Fruit fly (Drosophila melanogaster) whole organism, embryonic: ENCODE data around the gene CG10710.
A peak's percentile ranks its signal among the peaks of the same experiment; 100 is the strongest.

Experiments
- Aef1 ChIP-seq: fragments of 200-800 bp; sonication (Bioruptor generic); IDR thresholded peaks from 3 replicates; pipeline ENCODE4 v1.3.6; 2022; ENCODE audit warnings: missing biosample characterization, missing genetic modification characterization
- BtbVII ChIP-seq: fragments of 200-800 bp; sonication (Bioruptor generic); optimal IDR thresholded peaks from 3 replicates; lab custom pipeline; 2017; ENCODE audit warnings: missing biosample characterization, mild to moderate bottlenecking, missing genetic modification characterization
- CG10543 ChIP-seq: fragments of 200-800 bp; sonication (Bioruptor generic); optimal IDR thresholded peaks from 3 replicates; lab custom pipeline; 2017; ENCODE audit warnings: missing biosample characterization, mild to moderate bottlenecking, missing genetic modification characterization, moderate library complexity
- CG11456 ChIP-seq: fragments of 200-800 bp; sonication (Bioruptor generic); IDR thresholded peaks from 3 replicates; pipeline ENCODE4 v1.3.6; 2022; ENCODE audit warnings: missing biosample characterization, missing genetic modification characterization
- CG12744 ChIP-seq: fragments of 200-800 bp; sonication (Bioruptor generic); optimal IDR thresholded peaks from 2 replicates; lab custom pipeline; 2016; ENCODE audit warnings: missing biosample characterization, missing genetic modification characterization
- CG13894 ChIP-seq: fragments of 200-800 bp; sonication (Bioruptor generic); optimal IDR thresholded peaks from 3 replicates; lab custom pipeline; 2018; ENCODE audit warnings: missing biosample characterization, mild to moderate bottlenecking, missing genetic modification characterization, moderate library complexity
- CG14441 ChIP-seq: fragments of 200-800 bp; sonication (Bioruptor generic); IDR thresholded peaks from 2 replicates; pipeline ENCODE4 v1.3.6; 2022; ENCODE audit warnings: missing biosample characterization, missing genetic modification characterization
- CG17568 ChIP-seq: fragments of 200-800 bp; sonication (Bioruptor generic); optimal IDR thresholded peaks from 2 replicates; lab custom pipeline; 2018; ENCODE audit warnings: missing biosample characterization, mild to moderate bottlenecking, missing genetic modification characterization, moderate library complexity
- CG18599 ChIP-seq: fragments of 200-800 bp; sonication (Bioruptor generic); optimal IDR thresholded peaks from 3 replicates; lab custom pipeline; 2017; ENCODE audit warnings: missing biosample characterization, missing genetic modification characterization, mild to moderate bottlenecking, moderate library complexity, missing genetic modification reagents
- CG2120 ChIP-seq: fragments of 200-800 bp; sonication (Bioruptor generic); optimal IDR thresholded peaks from 3 replicates; lab custom pipeline; 2016; ENCODE audit warnings: missing biosample characterization, missing genetic modification characterization
- CG3281 ChIP-seq: fragments of 200-800 bp; sonication (Bioruptor generic); optimal IDR thresholded peaks from 3 replicates; lab custom pipeline; 2017; ENCODE audit warnings: missing biosample characterization, mild to moderate bottlenecking, missing genetic modification characterization
- CG34376 ChIP-seq: fragments of 200-800 bp; sonication (Bioruptor generic); optimal IDR thresholded peaks from 2 replicates; lab custom pipeline; 2018; ENCODE audit warnings: missing biosample characterization, mild to moderate bottlenecking, missing genetic modification characterization
- CG4282 ChIP-seq: fragments of 200-800 bp; sonication (Bioruptor generic); optimal IDR thresholded peaks from 2 replicates; lab custom pipeline; 2016; ENCODE audit warnings: missing biosample characterization, missing genetic modification characterization
- CG4360 ChIP-seq: fragments of 200-800 bp; sonication (Bioruptor generic); IDR thresholded peaks from 2 replicates; pipeline ENCODE4 v1.3.6; 2022; ENCODE audit warnings: missing biosample characterization, missing genetic modification characterization
- CG6175 ChIP-seq: fragments of 200-800 bp; sonication (Bioruptor generic); IDR thresholded peaks from 3 replicates; pipeline ENCODE4 v1.3.6; 2022; ENCODE audit warnings: missing biosample characterization, missing genetic modification characterization
- CG6683 ChIP-seq: fragments of 200-800 bp; sonication (Bioruptor generic); optimal IDR thresholded peaks from 2 replicates; lab custom pipeline; 2017; ENCODE audit warnings: missing biosample characterization, mild to moderate bottlenecking, missing genetic modification characterization, missing genetic modification reagents
- CG6813 ChIP-seq: fragments of 200-800 bp; sonication (Bioruptor generic); optimal IDR thresholded peaks from 2 replicates; lab custom pipeline; 2017; ENCODE audit warnings: missing biosample characterization, missing genetic modification characterization, mild to moderate bottlenecking, moderate library complexity, missing genetic modification reagents
- CG8290 ChIP-seq, 3 experiments: fragments of 200-800 bp; sonication (Bioruptor generic); optimal IDR thresholded peaks; 2 replicates each; lab custom pipeline; 2016 to 2019; ENCODE audit warnings: missing biosample characterization in 3 of 3, missing genetic modification characterization in 3 of 3, mild to moderate bottlenecking in 2 of 3, moderate library complexity in 1 of 3
- CG8944 ChIP-seq: fragments of 200-800 bp; sonication (Bioruptor generic); optimal IDR thresholded peaks from 3 replicates; lab custom pipeline; 2016; ENCODE audit warnings: missing biosample characterization, missing genetic modification characterization
- CG9932 ChIP-seq: fragments of 200-800 bp; sonication (Bioruptor generic); IDR thresholded peaks from 2 replicates; pipeline ENCODE4 v1.3.6; 2022; ENCODE audit warnings: missing biosample characterization, missing genetic modification characterization
- D19A ChIP-seq: fragments of 200-800 bp; optimal IDR thresholded peaks from 3 replicates; lab custom pipeline; 2019; ENCODE audit warnings: missing biosample characterization, mild to moderate bottlenecking, missing genetic modification characterization, moderate library complexity
- D19B ChIP-seq: fragments of 200-800 bp; sonication (Bioruptor generic); optimal IDR thresholded peaks from 2 replicates; lab custom pipeline; 2017; ENCODE audit warnings: missing biosample characterization, mild to moderate bottlenecking, missing genetic modification characterization
- Dbx ChIP-seq: fragments of 200-800 bp; sonication (Bioruptor generic); IDR thresholded peaks from 3 replicates; pipeline ENCODE4 v1.3.6; 2022; ENCODE audit warnings: missing biosample characterization, missing genetic modification characterization
- Gug ChIP-seq: fragments of 200-800 bp; sonication (Bioruptor generic); IDR thresholded peaks from 4 replicates; pipeline ENCODE4 v1.3.6; 2022; ENCODE audit warnings: missing biosample characterization, missing genetic modification characterization
- Hey ChIP-seq: fragments of 200-800 bp; sonication (Bioruptor generic); optimal IDR thresholded peaks from 3 replicates; lab custom pipeline; 2018; ENCODE audit warnings: missing biosample characterization, mild to moderate bottlenecking, missing genetic modification characterization
- Jarid2 ChIP-seq: fragments of 200-800 bp; sonication (Bioruptor generic); optimal IDR thresholded peaks from 3 replicates; lab custom pipeline; 2017; ENCODE audit warnings: mild to moderate bottlenecking, missing biosample characterization, missing genetic modification reagents, missing genetic modification characterization
- Lpt ChIP-seq: fragments of >200 bp; optimal IDR thresholded peaks from 2 replicates; lab custom pipeline; 2018; ENCODE audit warnings: missing biosample characterization, missing genetic modification characterization
- Med ChIP-seq: fragments of 200-800 bp; sonication (Bioruptor generic); peaks from one replicate; lab custom pipeline; 2016; ENCODE audit warnings: missing biosample characterization, missing genetic modification characterization, mild to moderate bottlenecking, inconsistent platforms, moderate library complexity
- NFAT ChIP-seq: fragments of 200-800 bp; sonication (Bioruptor generic); IDR thresholded peaks from 2 replicates; pipeline ENCODE4 v1.3.6; 2022; ENCODE audit warnings: missing biosample characterization, missing genetic modification characterization
- Scr ChIP-seq: fragments of 200-800 bp; sonication (Bioruptor generic); IDR thresholded peaks from 2 replicates; pipeline ENCODE4 v1.3.6; 2022; ENCODE audit warnings: missing biosample characterization, missing genetic modification characterization; ENCODE audit not compliant: partially characterized antibody
- amos ChIP-seq: fragments of 200-800 bp; sonication (Bioruptor generic); IDR thresholded peaks from 2 replicates; pipeline ENCODE4 v1.3.6; 2022; ENCODE audit warnings: missing biosample characterization, missing genetic modification characterization; ENCODE audit not compliant: partially characterized antibody
- ci ChIP-seq: fragments of 200-800 bp; sonication (Bioruptor generic); IDR thresholded peaks from 3 replicates; pipeline ENCODE4 v1.3.6; 2022; ENCODE audit warnings: missing biosample characterization, missing genetic modification characterization
- dysf ChIP-seq: fragments of 200-800 bp; sonication (Bioruptor generic); IDR thresholded peaks from 3 replicates; pipeline ENCODE4 v1.3.6; 2022; ENCODE audit warnings: missing biosample characterization, missing genetic modification characterization
- ftz-f1 ChIP-seq: fragments of 200-800 bp; sonication (Bioruptor generic); optimal IDR thresholded peaks from 2 replicates; lab custom pipeline; 2016; ENCODE audit warnings: missing biosample characterization, missing genetic modification characterization
- ken ChIP-seq: fragments of 200-800 bp; sonication (Bioruptor generic); IDR thresholded peaks from 3 replicates; pipeline ENCODE4 v1.3.6; 2022; ENCODE audit warnings: missing biosample characterization, missing genetic modification characterization
- mirr ChIP-seq: fragments of 200-800 bp; sonication (Bioruptor generic); optimal IDR thresholded peaks from 3 replicates; lab custom pipeline; 2018; ENCODE audit warnings: missing biosample characterization, mild to moderate bottlenecking, missing genetic modification characterization
- otp ChIP-seq: fragments of 200-800 bp; sonication (Bioruptor generic); IDR thresholded peaks from 3 replicates; pipeline ENCODE4, ENCODE4 v1.3.6; 2022; ENCODE audit warnings: missing biosample characterization, missing genetic modification characterization
- rib ChIP-seq: fragments of 200-800 bp; sonication (Bioruptor generic); IDR thresholded peaks from 2 replicates; pipeline ENCODE4 v1.3.6; 2022; ENCODE audit warnings: missing biosample characterization, missing genetic modification characterization
- seq ChIP-seq: fragments of 200-800 bp; sonication (Bioruptor generic); IDR thresholded peaks from 2 replicates; pipeline ENCODE4 v1.3.6; 2022; ENCODE audit warnings: missing biosample characterization, missing genetic modification characterization
- so ChIP-seq: fragments of 200-800 bp; sonication (Bioruptor generic); IDR thresholded peaks from 3 replicates; pipeline ENCODE4 v1.3.6; 2022; ENCODE audit warnings: missing biosample characterization, missing genetic modification characterization
- sob ChIP-seq: fragments of 200-800 bp; sonication (Bioruptor generic); IDR thresholded peaks from 2 replicates; pipeline ENCODE4 v1.3.6; 2022; ENCODE audit warnings: missing biosample characterization, missing genetic modification characterization
- sr ChIP-seq: fragments of 200-800 bp; sonication (Bioruptor generic); IDR thresholded peaks from 3 replicates; pipeline ENCODE4 v1.3.6; 2022; ENCODE audit warnings: missing biosample characterization, missing genetic modification characterization
- stc ChIP-seq: fragments of 200-800 bp; sonication (Bioruptor generic); IDR thresholded peaks from 2 replicates; pipeline ENCODE4 v1.3.6; 2022; ENCODE audit warnings: missing biosample characterization, missing genetic modification characterization

CG10710 gene

dm6 chr3L:13477453-13478184 is 41.8 kb downstream of the CG10710 start, which contains the start of gene stv (continued):
- TF ChIP-seq Gug (GFP tag; lab: Robert Waterston, UW), result peak; percentile 28; the same call in 1 of the 4 replicates
- peak; percentile 28 for TF ChIP-seq ftz-f1 (GFP tag; lab: Kevin White, UChicago)
- TF ChIP-seq Dbx (GFP tag; lab: Robert Waterston, UW), result peak; percentile 29; the same call in 2 of the 3 replicates
- TF ChIP-seq CG18599 (GFP tag; lab: Kevin White, UChicago), result peak; percentile 39
- TF ChIP-seq D19B, result no peak
- TF ChIP-seq sob (GFP tag; lab: Robert Waterston, UW), result 0 out of 2 replicates have a peak, but pooled peaks have one; percentile 7
- TF ChIP-seq dysf (GFP tag; lab: Robert Waterston, UW), result peak; percentile 6; the same call in 1 of the 3 replicates
- TF ChIP-seq sr, result peak; percentile 64; the same call in 2 of the 3 replicates
- TF ChIP-seq so (GFP tag; lab: Robert Waterston, UW), result peak; percentile 6; the same call in 1 of the 3 replicates
- peak; percentile 86 for TF ChIP-seq CG4360 (GFP tag; lab: Robert Waterston, UW)
- TF ChIP-seq rib (GFP tag; lab: Robert Waterston, UW), result peak; percentile 27; the same call in 1 of the 2 replicates
- no peak for TF ChIP-seq seq (GFP tag; lab: Robert Waterston, UW)
- TF ChIP-seq CG6683 (GFP tag; lab: Kevin White, UChicago), result no peak
- no peak for TF ChIP-seq CG2120 (GFP tag; lab: Kevin White, UChicago)
- TF ChIP-seq CG11456 (GFP tag; lab: Robert Waterston, UW), result peak; percentile 37; the same call in 2 of the 3 replicates
- TF ChIP-seq Aef1 (GFP tag; lab: Robert Waterston, UW), result peak; percentile 66
- 0 out of 2 replicates have a peak, but pooled peaks have one; percentile 35 for TF ChIP-seq stc (GFP tag; lab: Robert Waterston, UW)
- TF ChIP-seq Hey, result peak; percentile 52
- 0 out of 3 replicates have a peak, but pooled peaks have one; percentile 28 for TF ChIP-seq CG6175
- TF ChIP-seq Scr (GFP tag; lab: Robert Waterston, UW), result peak; percentile 25; the same call in 1 of the 2 replicates
- TF ChIP-seq Med (GFP tag; lab: Kevin White, UChicago), result peak; percentile 49
- TF ChIP-seq CG17568, result no peak
- no peak for TF ChIP-seq Lpt (GFP tag; lab: Kevin White, UChicago)
- TF ChIP-seq CG14441 (GFP tag; lab: Robert Waterston, UW), result peak; percentile 27; the same call in 1 of the 2 replicates
- 0 out of 3 replicates have a peak, but pooled peaks have one; percentile 36 for TF ChIP-seq ci (GFP tag; lab: Robert Waterston, UW)
- 0 out of 3 replicates have a peak, but pooled peaks have one; percentile 7 for TF ChIP-seq ken (GFP tag; lab: Robert Waterston, UW)
- TF ChIP-seq otp (GFP tag; lab: Robert Waterston, UW), result 0 out of 3 replicates have a peak, but pooled peaks have one; percentile 41
- peak; percentile 56; the same call in 1 of the 2 replicates for TF ChIP-seq NFAT
- peak; percentile 30; the same call in 1 of the 2 replicates for TF ChIP-seq CG9932
- TF ChIP-seq CG10543 (GFP tag; lab: Kevin White, UChicago), result peak; percentile 57
- no peak for TF ChIP-seq CG8944 (GFP tag; lab: Kevin White, UChicago)
- TF ChIP-seq CG8290 (GFP tag; optimal IDR thresholded peaks at IDR 0.05; lab: Kevin White, UChicago), result no peak
- TF ChIP-seq CG8290 (tag; optimal IDR thresholded peaks at IDR 0.05; lab: Kevin White, UChicago), result peak in 1 of 2 experiments; percentile 13
- TF ChIP-seq CG12744, result no peak
- TF ChIP-seq CG3281 (GFP tag; lab: Kevin White, UChicago), result peak; percentile 25
- TF ChIP-seq CG13894 (tag; lab: Kevin White, UChicago), result peak; percentile 26
- peak; percentile 11 for TF ChIP-seq mirr
- no peak for TF ChIP-seq CG4282
- TF ChIP-seq CG34376 (GFP tag; lab: Kevin White, UChicago), result peak; percentile 10
- no peak for TF ChIP-seq D19A (tag; lab: Kevin White, UChicago)
- peak; percentile 40; the same call in 1 of the 2 replicates for TF ChIP-seq amos (GFP tag; lab: Robert Waterston, UW)
- peak; percentile 93 for TF ChIP-seq Jarid2 (GFP tag; lab: Kevin White, UChicago)
- peak; percentile 7 for TF ChIP-seq CG6813 (GFP tag; lab: Kevin White, UChicago)
- TF ChIP-seq BtbVII, result peak; percentile 28
